Worm (Caenorhabditis elegans): Measurements from ENCODE around the gene C02H6.1.

DNA sequence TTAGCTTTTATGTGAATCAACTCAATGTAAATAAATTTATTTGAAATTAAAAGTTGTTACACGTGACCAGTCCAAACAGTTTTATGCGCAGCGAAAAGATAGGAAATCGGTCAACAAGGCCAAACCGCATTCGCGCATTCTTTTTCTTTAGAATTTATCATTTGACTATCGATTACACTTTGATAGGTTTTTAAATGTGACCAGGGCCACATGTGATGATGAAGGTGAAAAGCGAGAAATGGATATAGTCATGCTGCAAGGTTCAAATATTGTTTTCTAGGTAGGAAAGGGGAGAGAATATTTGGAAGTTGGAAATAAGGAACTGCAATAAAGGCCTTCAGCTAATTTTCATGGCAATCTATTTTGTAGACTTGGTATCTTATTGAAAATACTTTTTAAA, 47.2 kb upstream of the C02H6.1 start:
- TF ChIP-seq klf-2 (GFP tag; conservative IDR thresholded peaks at IDR 0.05): no peak
- no peak for TF ChIP-seq ref-1 (GFP tag; conservative IDR thresholded peaks at IDR 0.05)
- TF ChIP-seq T22C8.4 (GFP tag; IDR thresholded peaks at IDR 0.05): no peak
- no peak for TF ChIP-seq flt-1 (GFP tag; IDR thresholded peaks at IDR 0.05)
- TF ChIP-seq cog-1 (tag; optimal IDR thresholded peaks at IDR 0.05): no peak

All from whole organism, midembryonic.